Worm (Caenorhabditis elegans) whole organism, L4 larva: ENCODE data around the gene T25C12.3.

ENCODE experiments used
- R02D3.7 ChIP-seq: fragments of 150-350 bp; sonication (generic microtip); optimal IDR thresholded peaks from 3 replicates; lab custom pipeline; 2014; ENCODE audit warnings: missing biosample characterization, missing genetic modification characterization
- mep-1 ChIP-seq: fragments of 150-350 bp; sonication (generic microtip); optimal IDR thresholded peaks from 3 replicates; lab custom pipeline; 2014; ENCODE audit warnings: missing biosample characterization, missing genetic modification characterization
- nhr-237 ChIP-seq: sonication (generic microtip); optimal IDR thresholded peaks from 2 replicates; lab custom pipeline; 2017; ENCODE audit warnings: missing biosample characterization, missing genetic modification characterization
- pqm-1 ChIP-seq: sonication (generic microtip); optimal IDR thresholded peaks from 2 replicates; lab custom pipeline; 2017; ENCODE audit warnings: missing biosample characterization, missing genetic modification characterization

ce11 chrX:11517433-11517832 is 17.6 kb upstream of the T25C12.3 start:
- no peak for TF ChIP-seq pqm-1
- no peak for TF ChIP-seq mep-1 (tag; lab: Kevin White, UChicago)
- TF ChIP-seq nhr-237 (tag; lab: Kevin White, UChicago) = no peak
- TF ChIP-seq R02D3.7 (tag; lab: Kevin White, UChicago) = no peak
